Fruit fly (Drosophila melanogaster): ENCODE results near the gene CG33985.
A peak's percentile ranks its signal among the peaks of the same experiment; 100 is the strongest.

The CG33985 gene

dm6 chr3L:15500813-15501645 lies 25.6 kb downstream of the CG33985 start, which contains the start of gene CG7272 (continued):
- TF ChIP-seq CG10267 (tag; optimal IDR thresholded peaks at IDR 0.05) = no peak
- peak; percentile 38 for TF ChIP-seq caup (GFP tag; optimal IDR thresholded peaks at IDR 0.05; ENCODE audit: severe bottlenecking)
- TF ChIP-seq al (GFP tag; IDR thresholded peaks at IDR 0.05) = 0 out of 2 replicates have a peak, but pooled peaks have one; percentile 13
- TF ChIP-seq CG10462 (GFP tag; optimal IDR thresholded peaks at IDR 0.05) = no peak
- TF ChIP-seq CG15601 (tag; optimal IDR thresholded peaks at IDR 0.05) = no peak
- TF ChIP-seq MESR4 (GFP tag; optimal IDR thresholded peaks at IDR 0.05) = peak; percentile 9
- TF ChIP-seq MBD-R2 (GFP tag; IDR thresholded peaks at IDR 0.05) = peak; percentile 43
- peak; percentile 60 for TF ChIP-seq kni (GFP tag; optimal IDR thresholded peaks at IDR 0.05)
- TF ChIP-seq Blimp-1 (GFP tag; optimal IDR thresholded peaks at IDR 0.05) = peak; percentile 17
- TF ChIP-seq Hmx (GFP tag; optimal IDR thresholded peaks at IDR 0.05) = no peak
- TF ChIP-seq ind (GFP tag; optimal IDR thresholded peaks at IDR 0.05) = no peak
- TF ChIP-seq HLH4C (GFP tag; IDR thresholded peaks at IDR 0.05; ENCODE audit: partially characterized antibody) = peak; percentile 50; the same call in 2 of the 3 replicates
- no peak for TF ChIP-seq CG18619 (GFP tag; optimal IDR thresholded peaks at IDR 0.05)
- peak; percentile 62; the same call in 1 of the 3 replicates for TF ChIP-seq CG34422 (GFP tag; IDR thresholded peaks at IDR 0.05)
- TF ChIP-seq CG10274 (GFP tag; optimal IDR thresholded peaks at IDR 0.05) = peak; percentile 29
- peak; percentile 22 for TF ChIP-seq CG9797 (GFP tag; optimal IDR thresholded peaks at IDR 0.05)
- no peak for TF ChIP-seq CG10979 (tag; optimal IDR thresholded peaks at IDR 0.05)
- no peak for TF ChIP-seq Bdp1 (GFP tag; optimal IDR thresholded peaks at IDR 0.05)
- TF ChIP-seq Tbp (GFP tag; optimal IDR thresholded peaks at IDR 0.05) = no peak
- TF ChIP-seq ems (GFP tag; optimal IDR thresholded peaks at IDR 0.05) = no peak
- TF ChIP-seq Mrtf (GFP tag; IDR thresholded peaks at IDR 0.05) = no peak
- TF ChIP-seq CG18476 (GFP tag; optimal IDR thresholded peaks at IDR 0.05) = no peak
- no peak for TF ChIP-seq CG6854 (GFP tag; optimal IDR thresholded peaks at IDR 0.05)
- TF ChIP-seq hkb (optimal IDR thresholded peaks at IDR 0.05) = no peak
- TF ChIP-seq hkb (GFP tag; IDR thresholded peaks at IDR 0.05) = 0 out of 2 replicates have a peak, but pooled peaks have one; percentile 32
- peak; percentile 65 for TF ChIP-seq HmgZ (tag; optimal IDR thresholded peaks at IDR 0.05)
- TF ChIP-seq CG12219 (GFP tag; optimal IDR thresholded peaks at IDR 0.05) = no peak
- peak; percentile 42; the same call in 2 of the 3 replicates for TF ChIP-seq CG34224 (GFP tag; IDR thresholded peaks at IDR 0.05; ENCODE audit: partially characterized antibody)
- TF ChIP-seq D19B (GFP tag; optimal IDR thresholded peaks at IDR 0.05) = peak; percentile 95
- TF ChIP-seq tna (GFP tag; IDR thresholded peaks at IDR 0.05; ENCODE audit: partially characterized antibody) = no peak
- peak; percentile 18 for TF ChIP-seq gcm (GFP tag; optimal IDR thresholded peaks at IDR 0.05)
- TF ChIP-seq bab2 (GFP tag; optimal IDR thresholded peaks at IDR 0.05) = peak; percentile 8
- peak; percentile 53 for TF ChIP-seq CrebB (tag; optimal IDR thresholded peaks at IDR 0.05)
- peak; percentile 23 for TF ChIP-seq CTCF (GFP tag; optimal IDR thresholded peaks at IDR 0.05)
- TF ChIP-seq Optix (GFP tag; IDR thresholded peaks at IDR 0.05) = no peak
- no peak for TF ChIP-seq wek (GFP tag; optimal IDR thresholded peaks at IDR 0.05)
- no peak for TF ChIP-seq H15 (GFP tag; IDR thresholded peaks at IDR 0.05)
- no peak for TF ChIP-seq pnt (GFP tag; optimal IDR thresholded peaks at IDR 0.05)
- TF ChIP-seq CG3847 (GFP tag; IDR thresholded peaks at IDR 0.05) = peak; percentile 40; the same call in 1 of the 2 replicates
- no peak for TF ChIP-seq Ravus (GFP tag; IDR thresholded peaks at IDR 0.05)
- peak; percentile 82 for TF ChIP-seq CG10543 (GFP tag; optimal IDR thresholded peaks at IDR 0.05)
- no peak for TF ChIP-seq ab (GFP tag; optimal IDR thresholded peaks at IDR 0.05)
- no peak for TF ChIP-seq Aef1 (GFP tag; IDR thresholded peaks at IDR 0.05)

All from whole organism, embryonic.